Worm (Caenorhabditis elegans): ENCODE results near the gene K03B8.6.

ce11 chrV:11390394-11390793 lies 17.0 kb upstream of the K03B8.6 start, which contains the start of the genes K03B8.11 and K03B8.14:
- TF ChIP-seq unc-130 (tag; optimal IDR thresholded peaks at IDR 0.05): no peak
- no peak for TF ChIP-seq aly-2 (tag; optimal IDR thresholded peaks at IDR 0.05)
- TF ChIP-seq nhr-84 (tag; optimal IDR thresholded peaks at IDR 0.05): no peak
- TF ChIP-seq mab-9 (GFP tag; IDR thresholded peaks at IDR 0.05): no peak
- no peak for TF ChIP-seq elt-2 (tag; optimal IDR thresholded peaks at IDR 0.05)
- no peak for TF ChIP-seq tbx-2 (tag; optimal IDR thresholded peaks at IDR 0.05)
- TF ChIP-seq ama-1 (optimal IDR thresholded peaks at IDR 0.05): no peak
- no peak for TF ChIP-seq fos-1 (tag; optimal IDR thresholded peaks at IDR 0.05)
- TF ChIP-seq unc-86 (tag; optimal IDR thresholded peaks at IDR 0.05): no peak
- TF ChIP-seq elt-3 (tag; optimal IDR thresholded peaks at IDR 0.05): no peak
- TF ChIP-seq ztf-4 (tag; optimal IDR thresholded peaks at IDR 0.05): no peak
- TF ChIP-seq nhr-77 (tag; optimal IDR thresholded peaks at IDR 0.05): no peak

Measured in whole organism, L1 larva.